Worm (Caenorhabditis elegans): ENCODE results near the gene fbxb-20.
A peak's percentile ranks its signal among the peaks of the same experiment; 100 is the strongest.

Gene fbxb-20

DNA sequence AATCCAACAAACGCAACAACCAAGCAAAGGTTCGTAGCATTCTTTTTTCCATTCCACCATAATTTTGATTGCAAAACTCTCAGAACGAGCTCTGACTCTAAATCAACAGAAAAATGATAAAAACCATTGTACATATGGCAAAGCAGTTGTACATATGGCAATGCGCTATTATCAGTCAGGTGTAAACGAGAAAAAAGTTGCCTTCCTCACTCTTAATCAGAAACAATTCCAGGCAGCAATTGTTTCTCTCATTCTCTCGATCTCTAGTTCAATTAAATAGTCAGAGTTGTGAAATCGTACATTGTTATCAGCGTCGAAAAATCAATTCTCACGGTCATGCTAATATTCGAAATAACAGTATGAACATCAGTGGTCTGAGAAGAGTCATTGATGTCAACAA, 28.6 kb downstream of the fbxb-20 start:
- TF ChIP-seq pha-4 (tag; optimal IDR thresholded peaks at IDR 0.05) = peak; percentile 65
- peak; percentile 67 for TF ChIP-seq jun-1 (tag; optimal IDR thresholded peaks at IDR 0.05)
- TF ChIP-seq pqm-1 (tag; optimal IDR thresholded peaks at IDR 0.05) = peak; percentile 84
- TF ChIP-seq aly-2 (tag; optimal IDR thresholded peaks at IDR 0.05) = no peak
- TF ChIP-seq elt-2 (tag; optimal IDR thresholded peaks at IDR 0.05) = peak; percentile 93
- no peak for TF ChIP-seq elt-3 (tag; optimal IDR thresholded peaks at IDR 0.05)
- no peak for TF ChIP-seq egl-5 (tag; optimal IDR thresholded peaks at IDR 0.05)
- no peak for TF ChIP-seq tbx-2 (tag; optimal IDR thresholded peaks at IDR 0.05)

DNA sequence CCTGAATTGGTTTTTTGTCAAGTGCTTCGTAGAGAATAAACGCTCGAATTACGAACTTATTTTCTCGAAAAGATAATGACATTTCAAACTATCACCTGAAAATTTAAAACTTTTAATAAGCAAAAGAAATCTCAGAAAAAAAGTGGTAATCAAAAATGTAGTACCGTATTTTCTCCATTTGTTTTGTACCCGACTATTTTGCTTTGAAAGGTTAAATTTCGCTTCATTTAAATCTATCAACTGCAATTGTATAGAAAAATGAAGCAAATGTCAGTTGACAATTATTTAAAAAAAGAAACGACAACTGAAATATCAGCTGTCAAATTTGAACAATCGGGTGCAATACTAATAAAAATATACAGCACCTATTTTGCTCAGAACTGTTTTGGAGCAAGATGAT, 29.2 kb downstream of the fbxb-20 start, which contains the start of gene fbxa-158:
Gene fbxa-158, minus strand, starts transcription at position 101 of the 400 bp plus-strand sequence.
- TF ChIP-seq unc-62 (GFP tag; optimal IDR thresholded peaks at IDR 0.05) = no peak
- no peak for TF ChIP-seq ceh-28 (tag; optimal IDR thresholded peaks at IDR 0.05)
- TF ChIP-seq ZK546.5 (tag; optimal IDR thresholded peaks at IDR 0.05) = no peak
- TF ChIP-seq fos-1 (tag; optimal IDR thresholded peaks at IDR 0.05) = no peak
- TF ChIP-seq zag-1 (tag; optimal IDR thresholded peaks at IDR 0.05) = no peak
- TF ChIP-seq elt-2 (tag; optimal IDR thresholded peaks at IDR 0.05) = no peak

DNA sequence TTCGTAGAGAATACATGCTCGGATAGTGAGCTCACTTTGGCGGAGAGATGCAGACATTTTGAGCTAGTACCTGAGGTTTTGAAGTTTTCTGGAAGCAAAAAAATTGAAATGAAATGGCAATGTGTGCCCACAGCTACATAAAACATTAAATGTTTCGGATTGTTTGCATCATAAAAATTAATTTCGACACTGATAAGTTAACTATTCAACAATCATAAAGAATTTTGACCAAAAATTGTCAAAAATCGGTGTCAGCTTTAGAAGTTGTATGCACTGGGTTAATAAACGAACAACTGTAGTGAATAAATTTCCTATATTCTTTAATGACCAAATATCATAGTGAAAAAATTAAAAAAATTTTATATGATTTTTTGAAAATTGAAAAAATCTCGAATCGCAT, 31.5 kb downstream of the fbxb-20 start, which contains the start of gene fbxa-166:
Gene fbxa-166, minus strand, starts transcription at position 101 of the 400 bp plus-strand sequence.
- TF ChIP-seq nhr-237 (tag; optimal IDR thresholded peaks at IDR 0.05) = no peak
- no peak for TF ChIP-seq ceh-9 (tag; optimal IDR thresholded peaks at IDR 0.05)
- no peak for TF ChIP-seq nhr-25 (tag; optimal IDR thresholded peaks at IDR 0.05)
- TF ChIP-seq nhr-43 (tag; optimal IDR thresholded peaks at IDR 0.05; ENCODE audit: poor library complexity, severe bottlenecking) = no peak
- no peak for TF ChIP-seq sea-2 (GFP tag; optimal IDR thresholded peaks at IDR 0.05)
- TF ChIP-seq unc-62 (GFP tag; optimal IDR thresholded peaks at IDR 0.05) = no peak
- no peak for TF ChIP-seq nhr-12 (tag; optimal IDR thresholded peaks at IDR 0.05)
- no peak for TF ChIP-seq fkh-10 (GFP tag; optimal IDR thresholded peaks at IDR 0.05)

DNA sequence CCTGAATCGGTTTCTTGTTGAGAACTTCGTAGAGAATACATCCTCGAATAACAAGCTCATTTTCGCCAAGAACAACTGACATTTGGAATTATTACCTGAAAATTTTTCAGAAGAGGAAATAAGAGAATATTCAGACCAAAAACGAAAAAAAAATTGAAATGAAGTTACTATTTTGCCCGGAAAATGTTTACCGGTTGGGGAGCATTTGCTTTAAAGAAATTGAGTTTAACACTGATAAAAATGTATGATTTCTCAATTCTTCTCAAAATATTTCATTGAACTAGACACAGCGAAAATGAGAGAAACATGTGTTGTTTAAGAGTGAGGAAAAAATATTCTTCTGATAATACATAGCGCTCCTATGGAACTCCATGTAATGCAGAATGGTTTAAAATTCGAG, 34.0 kb downstream of the fbxb-20 start, which contains the start of gene fbxa-165:
Gene fbxa-165, minus strand, starts transcription at position 101 of the 400 bp plus-strand sequence.
- TF ChIP-seq nhr-28 (tag; optimal IDR thresholded peaks at IDR 0.05) (no peak), egl-5 (tag; optimal IDR thresholded peaks at IDR 0.05) (no peak), mml-1 (tag; optimal IDR thresholded peaks at IDR 0.05) (no peak), aly-2 (tag; optimal IDR thresholded peaks at IDR 0.05) (no peak), snpc-4 (tag; optimal IDR thresholded peaks at IDR 0.05) (no peak), nfya-1 (tag; optimal IDR thresholded peaks at IDR 0.05; ENCODE audit: insufficient read depth) (no peak), nhr-76 (tag; optimal IDR thresholded peaks at IDR 0.05) (no peak), lin-39 (tag; optimal IDR thresholded peaks at IDR 0.05) (no peak), eor-1 (tag; optimal IDR thresholded peaks at IDR 0.05) (no peak), ztf-11 (tag; optimal IDR thresholded peaks at IDR 0.05) (no peak)

DNA sequence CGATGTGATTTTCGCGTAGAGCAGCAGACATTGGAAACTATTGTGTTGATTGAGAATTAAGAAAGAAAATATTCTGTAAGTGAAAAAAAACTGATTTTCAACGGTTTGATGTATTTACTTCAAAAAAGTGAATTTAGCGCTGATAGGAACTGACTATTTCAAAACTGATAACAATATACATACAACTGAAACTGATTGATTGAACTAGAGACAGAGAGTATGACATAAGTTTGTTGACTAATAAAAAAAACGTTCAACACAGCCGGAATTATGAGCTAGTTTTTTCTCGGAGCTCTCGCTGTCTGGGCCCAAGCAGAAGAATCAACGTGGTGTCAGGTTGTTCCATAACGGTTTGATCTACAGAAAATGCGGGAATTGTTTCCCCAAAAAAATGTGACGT, 36.4 kb downstream of the fbxb-20 start, which contains the start of gene fbxa-164:
Gene fbxa-164, minus strand, starts transcription at position 101 of the 400 bp plus-strand sequence.
- TF ChIP-seq pha-4 (tag; optimal IDR thresholded peaks at IDR 0.05) = peak; percentile 11
- TF ChIP-seq elt-2 (tag; optimal IDR thresholded peaks at IDR 0.05) = peak; percentile 32
- no peak for TF ChIP-seq elt-3 (tag; optimal IDR thresholded peaks at IDR 0.05)

DNA sequence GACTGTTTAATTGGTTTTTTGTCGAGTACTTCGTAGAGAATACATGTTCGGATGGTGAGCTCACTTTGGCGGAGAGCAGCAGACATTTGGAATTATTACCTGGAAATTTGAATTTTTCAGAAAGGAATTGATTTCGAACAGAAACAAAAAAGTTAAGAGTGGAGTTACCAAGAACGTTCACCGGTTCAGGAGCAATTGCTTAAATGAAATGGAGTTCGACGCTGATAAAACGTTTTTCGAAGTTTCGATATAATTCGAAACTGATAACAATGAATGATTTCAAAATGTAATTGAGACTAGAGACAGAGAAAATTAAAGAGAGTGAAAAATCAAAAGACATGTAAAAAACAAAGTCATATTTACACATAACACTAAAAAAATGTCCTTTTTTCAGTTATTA, 39.8 kb downstream of the fbxb-20 start, which contains the start of gene fbxa-163:
Gene fbxa-163, minus strand, starts transcription at position 101 of the 400 bp plus-strand sequence.
- TF ChIP-seq hmg-11 (tag; optimal IDR thresholded peaks at IDR 0.05) (no peak), elt-2 (tag; optimal IDR thresholded peaks at IDR 0.05) (peak; percentile 5)

DNA sequence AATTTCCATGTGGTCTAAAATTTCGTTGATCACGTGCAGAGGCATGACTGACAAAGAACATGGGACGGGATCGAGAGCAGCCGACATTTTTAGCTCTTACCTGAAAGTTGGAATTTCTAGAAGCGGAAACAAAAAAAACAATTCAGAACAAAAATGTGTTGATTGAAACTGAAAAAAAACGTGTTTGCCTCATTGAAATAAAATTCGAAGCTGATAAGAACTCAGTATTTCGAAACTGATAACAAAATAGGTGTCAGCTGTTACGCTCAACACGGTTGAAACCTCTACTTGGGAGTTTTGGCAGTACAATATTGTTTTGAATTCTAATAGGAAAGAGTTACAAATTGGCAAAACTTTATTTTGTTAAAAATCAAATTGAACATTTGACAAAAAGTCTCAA, 41.5 kb downstream of the fbxb-20 start:
- TF ChIP-seq zag-1 (tag; optimal IDR thresholded peaks at IDR 0.05) (no peak), pha-4 (tag; optimal IDR thresholded peaks at IDR 0.05) (peak; percentile 34), jun-1 (tag; optimal IDR thresholded peaks at IDR 0.05) (peak; percentile 6), elt-2 (tag; optimal IDR thresholded peaks at IDR 0.05) (peak; percentile 88), pqm-1 (tag; optimal IDR thresholded peaks at IDR 0.05) (peak; percentile 14)

Measured in whole organism, L3 larva.